Fruit fly (Drosophila melanogaster): ENCODE data around the gene Hk.
A peak's percentile ranks its signal among the peaks of the same experiment; 100 is the strongest.

Gene Hk

DNA sequence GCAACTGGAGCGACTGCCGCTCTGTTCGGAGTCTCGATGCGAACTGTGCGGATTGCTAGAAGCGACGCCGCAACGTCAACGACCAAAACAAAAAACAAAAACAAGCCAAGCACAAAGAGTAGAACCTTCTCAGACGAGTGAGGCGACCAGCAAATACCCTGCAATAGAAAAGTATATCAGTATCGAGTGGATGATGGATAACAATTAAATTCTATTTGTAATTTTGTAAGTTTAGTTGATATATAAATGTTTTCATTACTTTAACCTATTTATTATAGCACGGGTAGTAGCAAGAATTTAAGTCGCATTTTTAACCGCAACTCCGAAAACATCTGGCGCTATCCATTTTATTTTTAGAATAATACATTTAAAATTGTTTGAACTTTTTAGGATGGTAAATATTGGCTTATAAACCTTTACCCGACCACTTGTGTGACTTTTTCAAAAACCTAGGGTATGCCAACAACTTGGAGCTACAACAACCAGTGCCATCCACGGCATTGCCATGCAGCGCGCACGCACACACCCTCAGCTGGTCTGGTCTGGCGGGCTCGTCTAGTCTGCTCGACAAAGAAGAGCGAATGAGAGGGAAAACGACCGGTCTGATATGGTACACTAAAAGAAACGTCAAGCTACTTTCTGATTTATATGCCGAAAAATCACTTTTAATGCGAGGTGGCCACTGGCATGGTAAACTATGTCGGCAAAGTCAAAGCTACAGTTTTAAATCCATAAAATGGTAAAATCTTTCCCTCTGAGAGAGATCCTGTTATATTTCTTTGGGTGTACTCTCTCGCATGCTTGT lies 2.1 kb upstream of the Hk start, which contains the start of gene CG12643 (continued):
- peak; percentile 91 for TF ChIP-seq Aef1 (GFP tag; IDR thresholded peaks at IDR 0.05)
- TF ChIP-seq unc-4 (GFP tag; IDR thresholded peaks at IDR 0.05; ENCODE audit: partially characterized antibody), result no peak
- TF ChIP-seq bigmax (GFP tag; optimal IDR thresholded peaks at IDR 0.05), result no peak
- peak; percentile 66 for TF ChIP-seq CG11723 (GFP tag; optimal IDR thresholded peaks at IDR 0.05)
- TF ChIP-seq CG15073 (GFP tag; optimal IDR thresholded peaks at IDR 0.05), result peak; percentile 32
- TF ChIP-seq danr (GFP tag; IDR thresholded peaks at IDR 0.05), result peak; percentile 74
- no peak for TF ChIP-seq amos (GFP tag; IDR thresholded peaks at IDR 0.05; ENCODE audit: partially characterized antibody)
- TF ChIP-seq CG31365 (tag; optimal IDR thresholded peaks at IDR 0.05), result peak; percentile 73
- peak; percentile 84 for TF ChIP-seq CG2875 (GFP tag; optimal IDR thresholded peaks at IDR 0.05)
- TF ChIP-seq Atf3 (GFP tag; optimal IDR thresholded peaks at IDR 0.05), result peak; percentile 89
- peak; percentile 91 for TF ChIP-seq E2f1 (GFP tag; IDR thresholded peaks at IDR 0.05)
- peak; percentile 72 for TF ChIP-seq CG4360 (GFP tag; IDR thresholded peaks at IDR 0.05)
- no peak for TF ChIP-seq pfk (GFP tag; optimal IDR thresholded peaks at IDR 0.05)
- peak; percentile 87 for TF ChIP-seq CG1647 (GFP tag; optimal IDR thresholded peaks at IDR 0.05)
- no peak for TF ChIP-seq h (optimal IDR thresholded peaks at IDR 0.05)
- TF ChIP-seq BtbVII (GFP tag; optimal IDR thresholded peaks at IDR 0.05), result peak; percentile 75
- TF ChIP-seq mld (GFP tag; IDR thresholded peaks at IDR 0.05; ENCODE audit: partially characterized antibody), result no peak
- peak; percentile 88 for TF ChIP-seq wdn (GFP tag; IDR thresholded peaks at IDR 0.05)
- TF ChIP-seq CG4617 (GFP tag; optimal IDR thresholded peaks at IDR 0.05; ENCODE audit: borderline replicate concordance), result peak; percentile 76
- TF ChIP-seq ken (GFP tag; IDR thresholded peaks at IDR 0.05), result peak; percentile 97
- no peak for TF ChIP-seq CG8478 (optimal IDR thresholded peaks at IDR 0.05)
- peak; percentile 89 for TF ChIP-seq ab (GFP tag; optimal IDR thresholded peaks at IDR 0.05)
- peak; percentile 83 for TF ChIP-seq gt (GFP tag; IDR thresholded peaks at IDR 0.05)
- peak; percentile 94 for TF ChIP-seq sisA (GFP tag; IDR thresholded peaks at IDR 0.05)
- TF ChIP-seq nerfin-2 (GFP tag; IDR thresholded peaks at IDR 0.05; ENCODE audit: partially characterized antibody), result no peak
- TF ChIP-seq CG12236 (GFP tag; optimal IDR thresholded peaks at IDR 0.05), result peak; percentile 91
- peak; percentile 61 for TF ChIP-seq CG6683 (GFP tag; optimal IDR thresholded peaks at IDR 0.05)
- TF ChIP-seq pb (GFP tag; optimal IDR thresholded peaks at IDR 0.05), result peak; percentile 94
- TF ChIP-seq inv (GFP tag; IDR thresholded peaks at IDR 0.05; ENCODE audit: partially characterized antibody), result no peak
- TF ChIP-seq Sox100B (GFP tag; optimal IDR thresholded peaks at IDR 0.05), result peak; percentile 91
- peak; percentile 75 for TF ChIP-seq CG2712 (tag; optimal IDR thresholded peaks at IDR 0.05)
- TF ChIP-seq CG5953 (GFP tag; IDR thresholded peaks at IDR 0.05), result peak; percentile 95
- TF ChIP-seq dysf (GFP tag; IDR thresholded peaks at IDR 0.05), result peak; percentile 90
- peak; percentile 73 for TF ChIP-seq CG14710 (tag; optimal IDR thresholded peaks at IDR 0.05)
- peak; percentile 91 for TF ChIP-seq Side (GFP tag; optimal IDR thresholded peaks at IDR 0.05)
- no peak for TF ChIP-seq br (optimal IDR thresholded peaks at IDR 0.05)
- peak; percentile 90 for TF ChIP-seq CG4820 (GFP tag; optimal IDR thresholded peaks at IDR 0.05)
- TF ChIP-seq dpn (GFP tag; optimal IDR thresholded peaks at IDR 0.05), result peak; percentile 94
- TF ChIP-seq CG4730 (GFP tag; IDR thresholded peaks at IDR 0.05), result peak; percentile 76
- no peak for TF ChIP-seq HLH4C (GFP tag; IDR thresholded peaks at IDR 0.05; ENCODE audit: partially characterized antibody)
- peak; percentile 30 for TF ChIP-seq CG3995 (GFP tag; optimal IDR thresholded peaks at IDR 0.05)
- peak; percentile 60; the same call in 1 of the 2 replicates for TF ChIP-seq CG8765 (GFP tag; IDR thresholded peaks at IDR 0.05)
- peak; percentile 99 for TF ChIP-seq sens (GFP tag)
- peak; percentile 94 for TF ChIP-seq btn (GFP tag; optimal IDR thresholded peaks at IDR 0.05)
- TF ChIP-seq sc (optimal IDR thresholded peaks at IDR 0.05), result no peak
- peak; percentile 79 for TF ChIP-seq sc (GFP tag; optimal IDR thresholded peaks at IDR 0.05)
- peak; percentile 61 for TF ChIP-seq CG31388 (GFP tag; optimal IDR thresholded peaks at IDR 0.05)
- peak; percentile 86 for TF ChIP-seq nmo (GFP tag; optimal IDR thresholded peaks at IDR 0.05)
- peak; percentile 70 for TF ChIP-seq CG30020 (tag; optimal IDR thresholded peaks at IDR 0.05)
- TF ChIP-seq twi (tag; optimal IDR thresholded peaks at IDR 0.05), result peak; percentile 62

Measured in whole organism, embryonic.